Worm (Caenorhabditis elegans): ENCODE results near the gene ZK688.12.

The ZK688.12 gene

ce11 chrIII:7911621-7912020 is 1.8 kb downstream of the ZK688.12 start, which contains the start of gene ZK688.7:
Gene ZK688.7, minus strand, starts transcription at chrIII:7911634.
- TF ChIP-seq nhr-80 (tag; optimal IDR thresholded peaks at IDR 0.05), result peak; percentile 25
- TF ChIP-seq sptf-2 (GFP tag; optimal IDR thresholded peaks at IDR 0.05), result no peak
- peak; percentile 68 for TF ChIP-seq attf-5 (GFP tag; optimal IDR thresholded peaks at IDR 0.05)
- no peak for TF ChIP-seq nfya-2 (GFP tag; IDR thresholded peaks at IDR 0.05)
- TF ChIP-seq snpc-1.3 (tag; optimal IDR thresholded peaks at IDR 0.05; ENCODE audit: insufficient read depth), result no peak
- no peak for TF ChIP-seq egl-44 (GFP tag; IDR thresholded peaks at IDR 0.05)
- TF ChIP-seq hmg-1.2 (GFP tag; IDR thresholded peaks at IDR 0.05), result peak; percentile 85
- TF ChIP-seq dpff-1 (tag; optimal IDR thresholded peaks at IDR 0.05), result no peak

- TF ChIP-seq madf-10 (tag; optimal IDR thresholded peaks at IDR 0.05), result no peak
- no peak for TF ChIP-seq aptf-2 (GFP tag; conservative IDR thresholded peaks at IDR 0.05)
- no peak for TF ChIP-seq fkh-3 (tag; optimal IDR thresholded peaks at IDR 0.05)
Observed at ce11 chrIII:7909263-7909662, 4.1 kb downstream of the ZK688.12 start, which contains the start of gene ZK688.1. Gene ZK688.1, plus strand, starts transcription at chrIII:7909563.

- no peak for TF ChIP-seq Y67H2A.10 (GFP tag; conservative IDR thresholded peaks at IDR 0.05)
- TF ChIP-seq him-1 (tag; optimal IDR thresholded peaks at IDR 0.05), result no peak
Observed at ce11 chrIII:7907515-7907914, 5.9 kb downstream of the ZK688.12 start, which contains the start of gene pcp-5. Gene pcp-5, minus strand, starts transcription at chrIII:7907615.

- TF ChIP-seq sea-2 (GFP tag; IDR thresholded peaks at IDR 0.05) (no peak), nhr-27 (tag; optimal IDR thresholded peaks at IDR 0.05) (no peak), tlf-1 (GFP tag; optimal IDR thresholded peaks at IDR 0.05) (no peak), snpc-3.4 (tag; optimal IDR thresholded peaks at IDR 0.05) (no peak), egrh-3 (GFP tag; IDR thresholded peaks at IDR 0.05) (no peak), snpc-4 (GFP tag; optimal IDR thresholded peaks at IDR 0.05) (no peak), snpc-4 (tag; optimal IDR thresholded peaks at IDR 0.05) (no peak), ztf-18 (tag; optimal IDR thresholded peaks at IDR 0.05) (no peak), ztf-6 (GFP tag; IDR thresholded peaks at IDR 0.05) (no peak), somi-1 (GFP tag; optimal IDR thresholded peaks at IDR 0.05) (no peak), nfyb-1 (GFP tag; IDR thresholded peaks at IDR 0.05) (no peak), unc-130 (GFP tag; optimal IDR thresholded peaks at IDR 0.05) (no peak), dpff-1 (tag; optimal IDR thresholded peaks at IDR 0.05) (no peak), nhr-90 (tag; optimal IDR thresholded peaks at IDR 0.05) (no peak), attf-5 (GFP tag; optimal IDR thresholded peaks at IDR 0.05) (no peak), snpc-1.3 (tag; optimal IDR thresholded peaks at IDR 0.05; ENCODE audit: insufficient read depth) (no peak), attf-6 (GFP tag; IDR thresholded peaks at IDR 0.05) (no peak), ztf-26 (tag; optimal IDR thresholded peaks at IDR 0.05) (no peak), mes-4 (tag; optimal IDR thresholded peaks at IDR 0.05) (no peak)
Observed at ce11 chrIII:7903427-7903826, 10.0 kb downstream of the ZK688.12 start.

- no peak for TF ChIP-seq snpc-1.3 (tag; optimal IDR thresholded peaks at IDR 0.05; ENCODE audit: insufficient read depth)
- TF ChIP-seq cebp-1 (GFP tag; IDR thresholded peaks at IDR 0.05), result no peak
- no peak for TF ChIP-seq cebp-1 (tag; optimal IDR thresholded peaks at IDR 0.05)
- TF ChIP-seq T26A5.8 (tag; optimal IDR thresholded peaks at IDR 0.05), result no peak
- TF ChIP-seq tlf-1 (GFP tag; optimal IDR thresholded peaks at IDR 0.05), result no peak
- no peak for TF ChIP-seq madf-10 (tag; optimal IDR thresholded peaks at IDR 0.05)
Observed at ce11 chrIII:7900733-7901132, 12.7 kb downstream of the ZK688.12 start, which contains the start of gene best-24. Gene best-24, plus strand, starts transcription at chrIII:7901033.
